Worm (Caenorhabditis elegans) whole organism, L4 larva: Measurements from ENCODE around the gene ora-1.

Source experiments
- Y5F2A.4 ChIP-seq: fragments of 200-800 bp; sonication (Bioruptor generic); optimal IDR thresholded peaks from 2 replicates; lab custom pipeline; 2018; ENCODE audit warnings: mild to moderate bottlenecking, missing genetic modification characterization, missing compliant biosample characterization
- ama-1 ChIP-seq: fragments of 150-350 bp; optimal IDR thresholded peaks from 2 replicates; lab custom pipeline; 2014; ENCODE audit warnings: inconsistent platforms, mixed read lengths
- ces-1 ChIP-seq: fragments of 150-350 bp; sonication (generic microtip); optimal IDR thresholded peaks from 4 replicates; lab custom pipeline; 2014; ENCODE audit warnings: missing biosample characterization, missing genetic modification reagents, missing genetic modification characterization
- daf-12 ChIP-seq: fragments of 150-350 bp; optimal IDR thresholded peaks from 2 replicates; lab custom pipeline; 2014; ENCODE audit warnings: missing biosample characterization, missing genetic modification reagents, missing genetic modification characterization
- dpl-1 ChIP-seq: fragments of 150-350 bp; optimal IDR thresholded peaks from 2 replicates; lab custom pipeline; 2014; ENCODE audit warnings: missing biosample characterization, missing genetic modification reagents, missing genetic modification characterization
- fkh-10 ChIP-seq: fragments of 150-350 bp; optimal IDR thresholded peaks from 2 replicates; lab custom pipeline; 2014; ENCODE audit warnings: missing biosample characterization, missing genetic modification reagents, missing genetic modification characterization
- lin-13 ChIP-seq: fragments of 150-350 bp; optimal IDR thresholded peaks from 2 replicates; lab custom pipeline; 2014; ENCODE audit warnings: missing biosample characterization, missing genetic modification reagents, missing genetic modification characterization
- lsy-2 ChIP-seq, 2 experiments: fragments of 150-350 bp in 1 of 2; sonication (generic microtip) in 1 of 2; optimal IDR thresholded peaks; 2 replicates each; lab custom pipeline; 2014 to 2017; ENCODE audit warnings: missing biosample characterization in 2 of 2, missing genetic modification characterization in 2 of 2
- skn-1 ChIP-seq: fragments of 150-350 bp; optimal IDR thresholded peaks from 2 replicates; lab custom pipeline; 2014; ENCODE audit warnings: missing biosample characterization, missing genetic modification characterization
- tag-97 ChIP-seq: fragments of 200-800 bp; sonication (Bioruptor generic); IDR thresholded peaks from 2 replicates; pipeline ENCODE4 v1.3.6; 2022; ENCODE audit warnings: missing genetic modification characterization, missing compliant biosample characterization
- unc-62 ChIP-seq, 3 experiments: fragments of 150-350 bp in 1 of 3; sonication (generic microtip); optimal IDR thresholded peaks in 2 of 3; peaks in 1 of 3; 1 replicate in 1 of 3; 2 replicates in 2 of 3; lab custom pipeline; 2014 to 2017; ENCODE audit warnings: missing biosample characterization in 3 of 3, missing genetic modification characterization in 3 of 3, missing genetic modification reagents in 3 of 3, missing genotype in 1 of 3

- TF ChIP-seq ces-1 (GFP tag; lab: Kevin White, UChicago) (no peak), lin-13 (no peak), lsy-2 (tag; optimal IDR thresholded peaks at IDR 0.05; lab: Kevin White, UChicago) (no peak), unc-62 (GFP tag; optimal IDR thresholded peaks at IDR 0.05 in 1 of 2; lab: Kevin White, UChicago) (peak in 1 of 2 experiments; percentile 45), unc-62 (tag; optimal IDR thresholded peaks at IDR 0.05; lab: Kevin White, UChicago) (no peak), ama-1 (lab: Kevin White, UChicago) (no peak), fkh-10 (GFP tag; lab: Kevin White, UChicago) (no peak), daf-12 (no peak), tag-97 (no peak), dpl-1 (no peak), skn-1 (tag; lab: Kevin White, UChicago) (no peak), Y5F2A.4 (no peak)
Observed at ce11 chrIV:7979588-7979987, 1.9 kb downstream of the ora-1 start, which contains the start of gene unc-24.
